Fruit fly (Drosophila melanogaster) whole organism, embryonic: Measurements from ENCODE around the gene Usp8.

ENCODE experiments used
- BtbVII ChIP-seq: fragments of 200-800 bp; sonication (Bioruptor generic); optimal IDR thresholded peaks from 3 replicates; lab custom pipeline; 2017; ENCODE audit warnings: missing biosample characterization, mild to moderate bottlenecking, missing genetic modification characterization
- CG10979 ChIP-seq: fragments of 200-800 bp; sonication (Bioruptor generic); optimal IDR thresholded peaks from 2 replicates; lab custom pipeline; 2018; ENCODE audit warnings: missing biosample characterization, mild to moderate bottlenecking, missing genetic modification characterization, moderate library complexity
- CG11696 ChIP-seq: fragments of 200-800 bp; sonication (Bioruptor generic); IDR thresholded peaks from 2 replicates; pipeline ENCODE4 v1.3.6; 2022; ENCODE audit warnings: missing biosample characterization, missing genetic modification characterization
- CG17328 ChIP-seq: fragments of 200-800 bp; sonication (Bioruptor generic); IDR thresholded peaks from 2 replicates; pipeline ENCODE4 v1.3.6; 2022; ENCODE audit warnings: missing biosample characterization, missing genetic modification characterization
- CG17568 ChIP-seq: fragments of 200-800 bp; sonication (Bioruptor generic); optimal IDR thresholded peaks from 2 replicates; lab custom pipeline; 2018; ENCODE audit warnings: missing biosample characterization, mild to moderate bottlenecking, missing genetic modification characterization, moderate library complexity
- CG17912 ChIP-seq: fragments of 200-800 bp; sonication (Bioruptor generic); optimal IDR thresholded peaks from 2 replicates; lab custom pipeline; 2018; ENCODE audit warnings: missing biosample characterization, mild to moderate bottlenecking, missing genetic modification characterization
- CG18619 ChIP-seq: fragments of 200-800 bp; sonication (Bioruptor generic); optimal IDR thresholded peaks from 3 replicates; lab custom pipeline; 2017; ENCODE audit warnings: missing biosample characterization, mild to moderate bottlenecking, missing genetic modification characterization
- CG18764 ChIP-seq: fragments of 200-800 bp; sonication (Bioruptor generic); optimal IDR thresholded peaks from 3 replicates; lab custom pipeline; 2016; ENCODE audit warnings: missing biosample characterization, missing genetic modification characterization
- CG2202 ChIP-seq: fragments of 200-800 bp; sonication (Bioruptor generic); optimal IDR thresholded peaks from 2 replicates; lab custom pipeline; 2018; ENCODE audit warnings: missing biosample characterization, mild to moderate bottlenecking, missing genetic modification characterization
- CG2678 ChIP-seq: fragments of 200-800 bp; sonication (Bioruptor generic); optimal IDR thresholded peaks from 3 replicates; lab custom pipeline; 2019; ENCODE audit warnings: missing biosample characterization, mild to moderate bottlenecking, missing genetic modification characterization, moderate library complexity
- CG2875 ChIP-seq: fragments of 200-800 bp; sonication (Bioruptor generic); optimal IDR thresholded peaks from 2 replicates; lab custom pipeline; 2017; ENCODE audit warnings: missing biosample characterization, mild to moderate bottlenecking, missing genetic modification characterization, missing genetic modification reagents
- CG31388 ChIP-seq: fragments of 200-800 bp; sonication (Bioruptor generic); optimal IDR thresholded peaks from 2 replicates; lab custom pipeline; 2016; ENCODE audit warnings: missing biosample characterization, missing genetic modification characterization
- CG33557 ChIP-seq: fragments of 200-800 bp; sonication (Bioruptor generic); optimal IDR thresholded peaks from 2 replicates; lab custom pipeline; 2019; ENCODE audit warnings: missing biosample characterization, mild to moderate bottlenecking, missing genetic modification characterization, moderate library complexity
- CG4820 ChIP-seq: fragments of 200-800 bp; sonication (Bioruptor generic); optimal IDR thresholded peaks from 3 replicates; lab custom pipeline; 2016; ENCODE audit warnings: missing biosample characterization, missing genetic modification characterization
- CG6813 ChIP-seq: fragments of 200-800 bp; sonication (Bioruptor generic); optimal IDR thresholded peaks from 2 replicates; lab custom pipeline; 2017; ENCODE audit warnings: missing biosample characterization, missing genetic modification characterization, mild to moderate bottlenecking, moderate library complexity, missing genetic modification reagents
- CG7839 ChIP-seq: fragments of 200-800 bp; sonication (Bioruptor generic); optimal IDR thresholded peaks from 3 replicates; lab custom pipeline; 2018; ENCODE audit warnings: missing biosample characterization, mild to moderate bottlenecking, missing genetic modification characterization, moderate library complexity
- CG7987 ChIP-seq: fragments of 200-800 bp; sonication (Bioruptor generic); optimal IDR thresholded peaks from 2 replicates; lab custom pipeline; 2018; ENCODE audit warnings: missing biosample characterization, mild to moderate bottlenecking, missing genetic modification characterization, moderate library complexity
- CG9437 ChIP-seq: fragments of 200-800 bp; sonication (Bioruptor generic); optimal IDR thresholded peaks from 2 replicates; lab custom pipeline; 2018; ENCODE audit warnings: missing biosample characterization, mild to moderate bottlenecking, missing genetic modification characterization
- CrebB ChIP-seq: fragments of 200-800 bp; sonication (Bioruptor generic); optimal IDR thresholded peaks from 3 replicates; lab custom pipeline; 2018; ENCODE audit warnings: missing biosample characterization, mild to moderate bottlenecking, missing genetic modification characterization
- Doc3 ChIP-seq: fragments of 200-800 bp; sonication (Bioruptor generic); IDR thresholded peaks from 3 replicates; pipeline ENCODE4 v1.3.6; 2022; ENCODE audit warnings: missing biosample characterization, missing genetic modification characterization; ENCODE audit not compliant: partially characterized antibody
- Fer1 ChIP-seq: fragments of 200-800 bp; sonication (Bioruptor generic); optimal IDR thresholded peaks from 2 replicates; lab custom pipeline; 2017; ENCODE audit warnings: missing biosample characterization, mild to moderate bottlenecking, missing genetic modification characterization
- Fer3 ChIP-seq: fragments of 200-800 bp; sonication (Bioruptor generic); optimal IDR thresholded peaks from 2 replicates; lab custom pipeline; 2018; ENCODE audit warnings: missing biosample characterization, mild to moderate bottlenecking, missing genetic modification characterization, moderate library complexity
- Gug ChIP-seq: fragments of 200-800 bp; sonication (Bioruptor generic); IDR thresholded peaks from 4 replicates; pipeline ENCODE4 v1.3.6; 2022; ENCODE audit warnings: missing biosample characterization, missing genetic modification characterization
- HLHmδ ChIP-seq: fragments of 200-800 bp; sonication (Bioruptor generic); optimal IDR thresholded peaks from 2 replicates; lab custom pipeline; 2018; ENCODE audit warnings: missing biosample characterization, mild to moderate bottlenecking, missing genetic modification characterization, moderate library complexity
- Hmx ChIP-seq: fragments of 200-800 bp; sonication (Bioruptor generic); optimal IDR thresholded peaks from 2 replicates; lab custom pipeline; 2016; ENCODE audit warnings: missing biosample characterization, missing genetic modification characterization
- Kr ChIP-seq: fragments of 200-800 bp; sonication (Bioruptor generic); optimal IDR thresholded peaks from 2 replicates; lab custom pipeline; 2017; ENCODE audit warnings: missing biosample characterization, mild to moderate bottlenecking, missing genetic modification characterization
- Optix ChIP-seq: fragments of 200-800 bp; sonication (Bioruptor generic); IDR thresholded peaks from 3 replicates; pipeline ENCODE4 v1.3.6; 2022; ENCODE audit warnings: missing biosample characterization, missing genetic modification characterization
- PHDP ChIP-seq: fragments of 200-800 bp; sonication (Bioruptor generic); optimal IDR thresholded peaks from 3 replicates; lab custom pipeline; 2018; ENCODE audit warnings: missing biosample characterization, mild to moderate bottlenecking, missing genetic modification characterization, moderate library complexity
- Ptx1 ChIP-seq: fragments of 200-800 bp; sonication (Bioruptor generic); IDR thresholded peaks from 2 replicates; pipeline ENCODE4 v1.3.6; 2022; ENCODE audit warnings: missing biosample characterization, missing genetic modification characterization
- Sin3A ChIP-seq: fragments of >200 bp; optimal IDR thresholded peaks from 2 replicates; lab custom pipeline; 2018
- Six4 ChIP-seq: fragments of 200-800 bp; sonication (Bioruptor generic); optimal IDR thresholded peaks from 2 replicates; lab custom pipeline; 2016; ENCODE audit warnings: missing biosample characterization, missing genetic modification characterization
- Xrp1 ChIP-seq: fragments of 200-800 bp; sonication (Bioruptor generic); IDR thresholded peaks from 2 replicates; pipeline ENCODE4 v1.3.6; 2022; ENCODE audit warnings: missing biosample characterization, missing genetic modification characterization
- ac ChIP-seq: fragments of 200-800 bp; sonication (Bioruptor generic); optimal IDR thresholded peaks from 3 replicates; lab custom pipeline; 2017; ENCODE audit warnings: missing biosample characterization, mild to moderate bottlenecking, missing genetic modification characterization
- al ChIP-seq: fragments of 200-800 bp; sonication (Bioruptor generic); IDR thresholded peaks from 2 replicates; pipeline ENCODE4 v1.3.6; 2022; ENCODE audit warnings: missing biosample characterization, missing genetic modification characterization
- ara ChIP-seq: fragments of 200-800 bp; sonication (Bioruptor generic); IDR thresholded peaks from 2 replicates; pipeline ENCODE4 v1.3.6; 2022; ENCODE audit warnings: missing biosample characterization, missing genetic modification characterization
- bigmax ChIP-seq: fragments of 200-800 bp; sonication (Bioruptor generic); optimal IDR thresholded peaks from 2 replicates; lab custom pipeline; 2018; ENCODE audit warnings: missing biosample characterization, mild to moderate bottlenecking, missing genetic modification characterization
- bowl ChIP-seq: fragments of 200-800 bp; sonication (Bioruptor generic); IDR thresholded peaks from 2 replicates; pipeline ENCODE4 v1.3.6; 2022; ENCODE audit warnings: missing biosample characterization, missing genetic modification characterization
- crp ChIP-seq, 2 experiments: fragments of 200-800 bp; sonication (Bioruptor generic); optimal IDR thresholded peaks; 2 replicates in 1 of 2; 3 replicates in 1 of 2; lab custom pipeline; 2017; ENCODE audit warnings: missing biosample characterization in 2 of 2, missing genetic modification characterization in 2 of 2, mild to moderate bottlenecking in 1 of 2, moderate library complexity in 1 of 2
- dysf ChIP-seq: fragments of 200-800 bp; sonication (Bioruptor generic); IDR thresholded peaks from 3 replicates; pipeline ENCODE4 v1.3.6; 2022; ENCODE audit warnings: missing biosample characterization, missing genetic modification characterization
- esg ChIP-seq: fragments of 200-800 bp; sonication (Bioruptor generic); conservative IDR thresholded peaks from 2 replicates; pipeline ENCODE4 v1.3.6; 2022; ENCODE audit warnings: missing biosample characterization, missing genetic modification characterization
- exex ChIP-seq: fragments of 200-800 bp; sonication (Bioruptor generic); optimal IDR thresholded peaks from 4 replicates; lab custom pipeline; 2018; ENCODE audit warnings: missing biosample characterization, mild to moderate bottlenecking, missing genetic modification characterization, moderate library complexity
- fd3F ChIP-seq: fragments of 200-800 bp; sonication (Bioruptor generic); optimal IDR thresholded peaks from 2 replicates; lab custom pipeline; 2018; ENCODE audit warnings: missing biosample characterization, mild to moderate bottlenecking, missing genetic modification characterization, moderate library complexity
- gfzf ChIP-seq: fragments of 200-800 bp; sonication (Bioruptor generic); optimal IDR thresholded peaks from 2 replicates; lab custom pipeline; 2016; ENCODE audit warnings: missing biosample characterization, mild to moderate bottlenecking, missing genetic modification characterization, moderate library complexity
- gt ChIP-seq: fragments of 200-800 bp; sonication (Bioruptor generic); IDR thresholded peaks from 2 replicates; pipeline ENCODE4 v1.3.6; 2022; ENCODE audit warnings: missing biosample characterization, missing genetic modification characterization
- kay ChIP-seq: fragments of 200-800 bp; sonication (Bioruptor generic); optimal IDR thresholded peaks from 2 replicates; lab custom pipeline; 2016; ENCODE audit warnings: missing biosample characterization, missing genetic modification characterization
- nerfin-1 ChIP-seq: fragments of 200-800 bp; sonication (Bioruptor generic); optimal IDR thresholded peaks from 3 replicates; lab custom pipeline; 2019; ENCODE audit warnings: missing biosample characterization, mild to moderate bottlenecking, missing genetic modification characterization, moderate library complexity
- ro ChIP-seq: fragments of 200-800 bp; sonication (Bioruptor generic); IDR thresholded peaks from 2 replicates; pipeline ENCODE4 v1.3.6; 2022; ENCODE audit warnings: missing biosample characterization, missing genetic modification characterization
- sens ChIP-seq: fragments of 200-800 bp; sonication (Bioruptor generic); peaks from one replicate; lab custom pipeline; 2016; ENCODE audit warnings: missing biosample characterization, missing genetic modification characterization
- sqz ChIP-seq: fragments of 200-800 bp; sonication (Bioruptor generic); optimal IDR thresholded peaks from 3 replicates; lab custom pipeline; 2018; ENCODE audit warnings: missing biosample characterization, mild to moderate bottlenecking, missing genetic modification characterization
- stc ChIP-seq: fragments of 200-800 bp; sonication (Bioruptor generic); IDR thresholded peaks from 2 replicates; pipeline ENCODE4 v1.3.6; 2022; ENCODE audit warnings: missing biosample characterization, missing genetic modification characterization

The Usp8 gene

DNA sequence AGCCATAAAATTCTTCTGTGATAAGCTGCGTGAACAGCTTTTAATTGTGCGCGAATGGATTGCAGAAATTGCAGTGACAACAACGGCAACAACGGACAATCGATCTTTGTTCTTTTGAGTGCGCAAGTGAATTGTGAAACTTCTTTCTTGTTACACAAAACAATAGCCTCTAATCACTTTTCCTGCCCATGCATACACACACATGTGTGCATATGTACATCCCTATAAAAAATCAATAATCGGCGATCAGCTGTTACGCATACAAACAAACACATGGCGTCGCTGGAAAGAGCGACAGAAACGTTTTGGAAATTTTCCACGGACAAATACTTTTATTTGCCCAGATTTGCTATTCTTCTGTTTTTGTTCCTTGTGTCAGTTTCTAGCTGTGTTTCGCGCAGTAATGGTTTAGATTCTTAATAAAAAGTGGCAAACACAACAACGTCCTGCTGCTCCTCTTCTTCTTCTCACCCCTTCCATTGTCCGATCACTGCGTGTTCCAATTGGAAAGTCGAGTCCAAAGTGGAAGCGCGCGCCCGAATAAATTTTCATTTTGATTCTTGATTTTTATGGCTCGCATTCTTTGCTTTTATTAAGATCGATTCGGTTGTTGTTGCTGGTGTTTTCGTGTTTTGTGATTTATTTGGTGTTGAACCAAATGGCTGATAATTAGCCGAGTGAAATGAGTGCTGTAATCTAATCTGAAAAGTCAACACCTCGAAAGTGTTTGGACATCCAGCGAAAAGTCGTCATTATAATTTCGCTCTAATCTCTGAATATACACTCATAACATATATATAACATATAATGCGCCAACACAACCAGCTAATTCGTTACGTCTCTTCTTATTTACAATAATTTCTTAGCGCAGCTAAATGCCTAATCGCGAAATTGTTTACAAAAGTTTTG, 22.8 kb downstream of the Usp8 start (continued):
- TF ChIP-seq Ptx1 (GFP tag; lab: Robert Waterston, UW) (no peak), CG11696 (no peak), sens (no peak), ara (GFP tag; lab: Robert Waterston, UW) (no peak), CG33557 (no peak), al (no peak), CrebB (tag; lab: Kevin White, UChicago) (no peak), Xrp1 (no peak), CG18619 (GFP tag; lab: Kevin White, UChicago) (no peak), esg (GFP tag; lab: Robert Waterston, UW) (no peak), CG17912 (GFP tag; lab: Kevin White, UChicago) (no peak), crp (GFP tag; optimal IDR thresholded peaks at IDR 0.05; lab: Kevin White, UChicago) (peak in 1 of 2 experiments; percentile 73), gt (GFP tag; lab: Robert Waterston, UW) (no peak), dysf (GFP tag; lab: Robert Waterston, UW) (no peak), exex (tag; lab: Kevin White, UChicago) (peak; percentile 84), bowl (GFP tag; lab: Robert Waterston, UW) (no peak), Doc3 (no peak), CG18764 (GFP tag; lab: Kevin White, UChicago) (no peak), CG9437 (GFP tag; lab: Kevin White, UChicago) (no peak), Kr (GFP tag; lab: Kevin White, UChicago) (no peak), CG31388 (GFP tag; lab: Kevin White, UChicago) (no peak)
- TF ChIP-seq, all 482 proteins: peak for 34

DNA sequence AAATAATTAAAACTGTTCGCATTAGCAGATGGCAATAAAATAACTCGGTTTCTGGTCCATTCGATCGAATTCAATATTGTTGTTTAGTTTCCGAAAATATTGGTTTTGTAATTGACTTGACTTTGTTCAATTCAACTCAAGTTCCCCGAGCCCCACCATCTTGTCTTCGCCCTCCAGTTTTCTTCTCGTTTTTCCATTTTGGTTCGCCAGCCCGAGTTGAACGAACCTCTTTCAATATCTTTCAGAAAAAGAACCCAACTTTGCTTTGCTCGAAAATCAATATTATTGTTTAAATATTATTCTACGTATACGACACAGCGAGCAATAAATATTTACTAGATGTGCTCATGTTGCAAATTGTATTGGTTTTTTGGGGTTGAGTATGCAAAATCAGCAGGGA, 24.6 kb downstream of the Usp8 start:
- TF ChIP-seq CG7839 (tag; lab: Kevin White, UChicago) (peak; percentile 1), Optix (GFP tag; lab: Robert Waterston, UW) (no peak), HLHmδ (GFP tag; lab: Kevin White, UChicago) (no peak), stc (no peak), Fer3 (tag; lab: Kevin White, UChicago) (peak; percentile 24), CG2875 (GFP tag; lab: Kevin White, UChicago) (no peak), fd3F (GFP tag; lab: Kevin White, UChicago) (peak; percentile 44), CG17328 (GFP tag; lab: Robert Waterston, UW) (no peak), PHDP (tag; lab: Kevin White, UChicago) (peak; percentile 26), Fer1 (peak; percentile 25), Six4 (no peak), CG2678 (tag; lab: Kevin White, UChicago) (peak; percentile 9), CG7987 (GFP tag; lab: Kevin White, UChicago) (no peak), bigmax (no peak), Hmx (no peak), Gug (GFP tag; lab: Robert Waterston, UW) (no peak), ac (GFP tag; lab: Kevin White, UChicago) (no peak), CG17568 (peak; percentile 2), CG10979 (tag; lab: Kevin White, UChicago) (no peak), BtbVII (GFP tag; lab: Kevin White, UChicago) (peak; percentile 51), CG4820 (GFP tag; lab: Kevin White, UChicago) (peak; percentile 1), CG6813 (GFP tag; lab: Kevin White, UChicago) (peak; percentile 21), Sin3A (no peak), gfzf (no peak), kay (GFP tag; lab: Kevin White, UChicago) (no peak), ro (no peak), sqz (no peak), CG2202 (tag; lab: Kevin White, UChicago) (no peak), nerfin-1 (no peak)
